Fruit fly (Drosophila melanogaster): ENCODE data around the gene ND-51.

ND-51 gene

dm6 chr2L:6082157-6082645 is 19.6 kb upstream of the ND-51 start, which contains the start of gene Kr-h1 (continued):
- TF ChIP-seq corto (GFP tag; optimal IDR thresholded peaks at IDR 0.05) (peak; percentile 43), so (GFP tag; IDR thresholded peaks at IDR 0.05) (0 out of 3 replicates have a peak, but pooled peaks have one; percentile 35), z (GFP tag; IDR thresholded peaks at IDR 0.05) (no peak), CG13287 (GFP tag; IDR thresholded peaks at IDR 0.05; ENCODE audit: partially characterized antibody) (peak; percentile 42; the same call in 1 of the 2 replicates), CG11723 (GFP tag; optimal IDR thresholded peaks at IDR 0.05) (no peak), fd64A (GFP tag; optimal IDR thresholded peaks at IDR 0.05) (no peak), CG32767 (GFP tag; IDR thresholded peaks at IDR 0.05) (no peak), CG9932 (GFP tag; IDR thresholded peaks at IDR 0.05) (peak; percentile 17; the same call in 1 of the 2 replicates), yki (optimal IDR thresholded peaks at IDR 0.05) (no peak), CG14860 (GFP tag; IDR thresholded peaks at IDR 0.05; ENCODE audit: partially characterized antibody) (no peak), CG11695 (GFP tag; IDR thresholded peaks at IDR 0.05) (no peak), CG13894 (tag; optimal IDR thresholded peaks at IDR 0.05) (peak; percentile 72), pan (optimal IDR thresholded peaks at IDR 0.05) (no peak), pan (GFP tag; optimal IDR thresholded peaks at IDR 0.05 in 1 of 2, IDR thresholded peaks at IDR 0.05 in 1 of 2) (no peak), CG4707 (GFP tag; optimal IDR thresholded peaks at IDR 0.05) (no peak), CG11504 (tag; optimal IDR thresholded peaks at IDR 0.05) (no peak), Oaz (GFP tag; IDR thresholded peaks at IDR 0.05) (no peak)

- TF ChIP-seq sd (tag; optimal IDR thresholded peaks at IDR 0.05) = no peak
- no peak for TF ChIP-seq CG15073 (GFP tag; optimal IDR thresholded peaks at IDR 0.05)
- no peak for TF ChIP-seq NfI (GFP tag; optimal IDR thresholded peaks at IDR 0.05)
- TF ChIP-seq CG5180 (GFP tag; optimal IDR thresholded peaks at IDR 0.05) = no peak
- no peak for TF ChIP-seq sug (tag; optimal IDR thresholded peaks at IDR 0.05)
- TF ChIP-seq CG17328 (GFP tag; IDR thresholded peaks at IDR 0.05) = no peak
- TF ChIP-seq Med (GFP tag) = no peak
- TF ChIP-seq Deaf1 (tag; optimal IDR thresholded peaks at IDR 0.05) = peak; percentile 14
- no peak for TF ChIP-seq CG4404 (GFP tag; IDR thresholded peaks at IDR 0.05)
- peak; percentile 28 for TF ChIP-seq abd-A (tag; optimal IDR thresholded peaks at IDR 0.05)
- TF ChIP-seq CG8765 (GFP tag; IDR thresholded peaks at IDR 0.05) = no peak
- TF ChIP-seq Ravus (GFP tag; IDR thresholded peaks at IDR 0.05) = no peak
- no peak for TF ChIP-seq NK7.1 (GFP tag; optimal IDR thresholded peaks at IDR 0.05)
- TF ChIP-seq chinmo (GFP tag; IDR thresholded peaks at IDR 0.05; ENCODE audit: partially characterized antibody) = 0 out of 4 replicates have a peak, but pooled peaks have one; percentile 13
- peak; percentile 20; the same call in 1 of the 2 replicates for TF ChIP-seq stc (GFP tag; IDR thresholded peaks at IDR 0.05)
- 0 out of 2 replicates have a peak, but pooled peaks have one; percentile 15 for TF ChIP-seq ato (GFP tag; IDR thresholded peaks at IDR 0.05; ENCODE audit: partially characterized antibody)
- 0 out of 3 replicates have a peak, but pooled peaks have one; percentile 25 for TF ChIP-seq CG34422 (GFP tag; IDR thresholded peaks at IDR 0.05)
- TF ChIP-seq CG12155 (GFP tag; optimal IDR thresholded peaks at IDR 0.05) = peak; percentile 6
- no peak for TF ChIP-seq CG2875 (GFP tag; optimal IDR thresholded peaks at IDR 0.05)
- TF ChIP-seq CG10431 (GFP tag; optimal IDR thresholded peaks at IDR 0.05) = no peak
- TF ChIP-seq D (optimal IDR thresholded peaks at IDR 0.05) = no peak
- no peak for TF ChIP-seq D (GFP tag; optimal IDR thresholded peaks at IDR 0.05)
- TF ChIP-seq CG7357 (GFP tag; IDR thresholded peaks at IDR 0.05) = no peak
- no peak for TF ChIP-seq salm (tag; optimal IDR thresholded peaks at IDR 0.05)
- TF ChIP-seq Myb (GFP tag; optimal IDR thresholded peaks at IDR 0.05) = no peak
- TF ChIP-seq org-1 (GFP tag; optimal IDR thresholded peaks at IDR 0.05) = no peak
- no peak for TF ChIP-seq CG2712 (tag; optimal IDR thresholded peaks at IDR 0.05)
- peak; percentile 27 for TF ChIP-seq cg (GFP tag; optimal IDR thresholded peaks at IDR 0.05)
- TF ChIP-seq sens (GFP tag) = peak; percentile 3
- no peak for TF ChIP-seq cwo (GFP tag; optimal IDR thresholded peaks at IDR 0.05)
- TF ChIP-seq Rfx (GFP tag; IDR thresholded peaks at IDR 0.05) = no peak
- TF ChIP-seq sisA (GFP tag; IDR thresholded peaks at IDR 0.05) = no peak
- no peak for TF ChIP-seq ash1 (GFP tag; optimal IDR thresholded peaks at IDR 0.05)
Observed at dm6 chr2L:6081134-6081832, 18.7 kb upstream of the ND-51 start.
